Fruit fly (Drosophila melanogaster) whole organism, prepupa: ENCODE measurements around the gene Rpn1.

Experiments used
- CG10631 ChIP-seq: fragments of 200-800 bp; sonication (Bioruptor generic); optimal IDR thresholded peaks from 2 replicates; lab custom pipeline; 2016; ENCODE audit warnings: missing biosample characterization, missing genetic modification characterization
- CG10669 ChIP-seq: fragments of 200-800 bp; sonication (Bioruptor generic); optimal IDR thresholded peaks from 3 replicates; lab custom pipeline; 2018; ENCODE audit warnings: missing biosample characterization, mild to moderate bottlenecking, missing genetic modification characterization, moderate library complexity
- CG11762 ChIP-seq: fragments of 200-800 bp; sonication (Bioruptor generic); optimal IDR thresholded peaks from 3 replicates; lab custom pipeline; 2016; ENCODE audit warnings: missing biosample characterization, missing genetic modification characterization; ENCODE audit not compliant: insufficient read depth
- CG11902 ChIP-seq: fragments of 200-800 bp; sonication (Bioruptor generic); optimal IDR thresholded peaks from 3 replicates; lab custom pipeline; 2016; ENCODE audit warnings: missing biosample characterization, missing genetic modification characterization
- CG15336 ChIP-seq: fragments of 200-800 bp; sonication (Bioruptor generic); IDR thresholded peaks from 2 replicates; pipeline ENCODE4 v1.3.6; 2022; ENCODE audit warnings: missing biosample characterization, missing genetic modification characterization
- CG1621 ChIP-seq: fragments of 200-800 bp; sonication (Bioruptor generic); optimal IDR thresholded peaks from 3 replicates; lab custom pipeline; 2018; ENCODE audit warnings: missing biosample characterization, mild to moderate bottlenecking, missing genetic modification characterization
- CG16779 ChIP-seq: fragments of 200-800 bp; sonication (Bioruptor generic); optimal IDR thresholded peaks from 3 replicates; lab custom pipeline; 2017; ENCODE audit warnings: missing biosample characterization, mild to moderate bottlenecking, missing genetic modification characterization
- CG34406 ChIP-seq: fragments of 200-800 bp; sonication (Bioruptor generic); optimal IDR thresholded peaks from 3 replicates; lab custom pipeline; 2016; ENCODE audit warnings: missing biosample characterization, missing genetic modification characterization
- CG3919 ChIP-seq: fragments of 200-800 bp; sonication (Bioruptor generic); optimal IDR thresholded peaks from 3 replicates; lab custom pipeline; 2016; ENCODE audit warnings: missing biosample characterization, missing genetic modification characterization
- CG4318 ChIP-seq: fragments of 200-800 bp; sonication (Bioruptor generic); optimal IDR thresholded peaks from 3 replicates; lab custom pipeline; 2017; ENCODE audit warnings: missing biosample characterization, mild to moderate bottlenecking, missing genetic modification characterization
- CG6276 ChIP-seq: fragments of 200-800 bp; sonication (Bioruptor generic); optimal IDR thresholded peaks from 2 replicates; lab custom pipeline; 2017; ENCODE audit warnings: missing biosample characterization, mild to moderate bottlenecking, missing genetic modification characterization
- CG6808 ChIP-seq: fragments of 200-800 bp; sonication (Bioruptor generic); optimal IDR thresholded peaks from 3 replicates; lab custom pipeline; 2017; ENCODE audit warnings: missing biosample characterization, missing genetic modification characterization, mild to moderate bottlenecking, moderate library complexity, missing genetic modification reagents
- CG6854 ChIP-seq: fragments of 200-800 bp; sonication (Bioruptor generic); optimal IDR thresholded peaks from 2 replicates; lab custom pipeline; 2017; ENCODE audit warnings: missing biosample characterization, mild to moderate bottlenecking, missing genetic modification characterization
- CG7368 ChIP-seq: fragments of 200-800 bp; sonication (Bioruptor generic); optimal IDR thresholded peaks from 3 replicates; lab custom pipeline; 2016; ENCODE audit warnings: missing biosample characterization, missing genetic modification characterization
- CG8119 ChIP-seq: fragments of 200-800 bp; sonication (Bioruptor generic); IDR thresholded peaks from 3 replicates; pipeline ENCODE4 v1.3.6; 2022; ENCODE audit warnings: missing biosample characterization, missing genetic modification characterization
- CG8319 ChIP-seq: fragments of 200-800 bp; sonication (Bioruptor generic); optimal IDR thresholded peaks from 3 replicates; lab custom pipeline; 2016; ENCODE audit warnings: missing biosample characterization, missing genetic modification characterization
- CG8632 ChIP-seq: fragments of 200-800 bp; sonication (Bioruptor generic); optimal IDR thresholded peaks from 3 replicates; lab custom pipeline; 2016; ENCODE audit warnings: missing biosample characterization, missing genetic modification characterization
- CG9139 ChIP-seq: fragments of 200-800 bp; sonication (Bioruptor generic); optimal IDR thresholded peaks from 3 replicates; lab custom pipeline; 2017; ENCODE audit warnings: missing biosample characterization, mild to moderate bottlenecking, missing genetic modification characterization
- Eip75B ChIP-seq: fragments of 200-800 bp; sonication (Bioruptor generic); optimal IDR thresholded peaks from 3 replicates; lab custom pipeline; 2016; ENCODE audit warnings: missing biosample characterization, missing genetic modification characterization
- Eip78C ChIP-seq: fragments of 200-800 bp; sonication (Bioruptor generic); peaks from one replicate; lab custom pipeline; 2016; ENCODE audit warnings: missing biosample characterization, missing genetic modification characterization
- Eip93F ChIP-seq: fragments of 200-800 bp; sonication (Bioruptor generic); optimal IDR thresholded peaks from 2 replicates; lab custom pipeline; 2016; ENCODE audit warnings: missing biosample characterization, mild to moderate bottlenecking, missing genetic modification characterization
- Ets21C ChIP-seq: fragments of 200-800 bp; sonication (Bioruptor generic); optimal IDR thresholded peaks from 3 replicates; lab custom pipeline; 2016; ENCODE audit warnings: missing biosample characterization, missing genetic modification characterization
- Ets96B ChIP-seq: fragments of 200-800 bp; optimal IDR thresholded peaks from 2 replicates; lab custom pipeline; 2019; ENCODE audit warnings: missing biosample characterization, mild to moderate bottlenecking, missing genetic modification characterization, moderate library complexity
- Gug ChIP-seq: fragments of 200-800 bp; sonication (Bioruptor generic); IDR thresholded peaks from 2 replicates; pipeline ENCODE4 v1.3.6; 2022; ENCODE audit warnings: missing biosample characterization, missing genetic modification characterization
- Hr38 ChIP-seq: sonication (Bioruptor generic); optimal IDR thresholded peaks from 2 replicates; lab custom pipeline; 2016; ENCODE audit warnings: missing biosample characterization, missing genetic modification characterization
- Hr39 ChIP-seq: fragments of 200-800 bp; sonication (Bioruptor generic); optimal IDR thresholded peaks from 2 replicates; lab custom pipeline; 2016; ENCODE audit warnings: missing biosample characterization, missing genetic modification characterization
- Hr4 ChIP-seq: fragments of 200-800 bp; sonication (Bioruptor generic); optimal IDR thresholded peaks from 3 replicates; lab custom pipeline; 2016; ENCODE audit warnings: missing biosample characterization, missing genetic modification characterization
- Lpt ChIP-seq: fragments of 200-800 bp; sonication (Bioruptor generic); optimal IDR thresholded peaks from 3 replicates; lab custom pipeline; 2016; ENCODE audit warnings: missing biosample characterization, missing genetic modification characterization
- Met ChIP-seq: fragments of 200-800 bp; sonication (Bioruptor generic); optimal IDR thresholded peaks from 3 replicates; lab custom pipeline; 2016; ENCODE audit warnings: missing biosample characterization, missing genetic modification characterization
- Smox ChIP-seq: fragments of 200-800 bp; sonication (Bioruptor generic); optimal IDR thresholded peaks from 3 replicates; lab custom pipeline; 2016; ENCODE audit warnings: missing biosample characterization, missing genetic modification characterization
- Sox102F ChIP-seq: fragments of 200-800 bp; sonication (Bioruptor generic); optimal IDR thresholded peaks from 2 replicates; lab custom pipeline; 2016; ENCODE audit warnings: missing biosample characterization, mild to moderate bottlenecking, missing genetic modification characterization
- Sox14 ChIP-seq: fragments of 200-800 bp; sonication (Bioruptor generic); optimal IDR thresholded peaks from 3 replicates; lab custom pipeline; 2016; ENCODE audit warnings: missing biosample characterization, missing genetic modification characterization
- Sox15 ChIP-seq: fragments of 200-800 bp; sonication (Bioruptor generic); optimal IDR thresholded peaks from 3 replicates; lab custom pipeline; 2016; ENCODE audit warnings: missing biosample characterization, missing genetic modification characterization
- acj6 ChIP-seq: fragments of 200-800 bp; sonication (Bioruptor generic); optimal IDR thresholded peaks from 3 replicates; lab custom pipeline; 2016; ENCODE audit warnings: missing biosample characterization, missing genetic modification characterization
- cyc ChIP-seq: fragments of 200-800 bp; sonication (Bioruptor generic); optimal IDR thresholded peaks from 3 replicates; lab custom pipeline; 2016; ENCODE audit warnings: missing biosample characterization, missing genetic modification characterization
- dac ChIP-seq: fragments of 200-800 bp; sonication (Bioruptor generic); optimal IDR thresholded peaks from 2 replicates; lab custom pipeline; 2017; ENCODE audit warnings: missing biosample characterization, mild to moderate bottlenecking, missing genetic modification characterization
- dsx ChIP-seq: fragments of 200-800 bp; optimal IDR thresholded peaks from 3 replicates; lab custom pipeline; 2019; ENCODE audit warnings: missing biosample characterization, mild to moderate bottlenecking, missing genetic modification characterization, moderate library complexity; ENCODE audit not compliant: poor library complexity, severe bottlenecking
- eg ChIP-seq: fragments of 200-800 bp; sonication (Bioruptor generic); IDR thresholded peaks from 3 replicates; pipeline ENCODE4 v1.3.6; 2022; ENCODE audit warnings: missing biosample characterization, missing genetic modification characterization
- fkh ChIP-seq: fragments of 200-800 bp; sonication (Bioruptor generic); optimal IDR thresholded peaks from 3 replicates; lab custom pipeline; 2017; ENCODE audit warnings: missing biosample characterization, mild to moderate bottlenecking, missing genetic modification characterization, moderate library complexity
- lz ChIP-seq: fragments of 200-800 bp; sonication (Bioruptor generic); optimal IDR thresholded peaks from 3 replicates; lab custom pipeline; 2016; ENCODE audit warnings: missing biosample characterization, missing genetic modification characterization
- net ChIP-seq: fragments of 200-800 bp; sonication (Bioruptor generic); optimal IDR thresholded peaks from 3 replicates; lab custom pipeline; 2016; ENCODE audit warnings: missing biosample characterization, missing genetic modification characterization
- spab ChIP-seq: fragments of 200-800 bp; sonication (Bioruptor generic); optimal IDR thresholded peaks from 2 replicates; lab custom pipeline; 2017; ENCODE audit warnings: missing biosample characterization, mild to moderate bottlenecking, missing genetic modification characterization, missing genetic modification reagents
- topi ChIP-seq: fragments of 200-800 bp; sonication (Bioruptor generic); optimal IDR thresholded peaks from 3 replicates; lab custom pipeline; 2016; ENCODE audit warnings: missing biosample characterization, missing genetic modification characterization
- vri ChIP-seq: fragments of 200-800 bp; sonication (Bioruptor generic); optimal IDR thresholded peaks from 3 replicates; lab custom pipeline; 2016; ENCODE audit warnings: missing biosample characterization, mild to moderate bottlenecking, missing genetic modification characterization

The Rpn1 gene

DNA sequence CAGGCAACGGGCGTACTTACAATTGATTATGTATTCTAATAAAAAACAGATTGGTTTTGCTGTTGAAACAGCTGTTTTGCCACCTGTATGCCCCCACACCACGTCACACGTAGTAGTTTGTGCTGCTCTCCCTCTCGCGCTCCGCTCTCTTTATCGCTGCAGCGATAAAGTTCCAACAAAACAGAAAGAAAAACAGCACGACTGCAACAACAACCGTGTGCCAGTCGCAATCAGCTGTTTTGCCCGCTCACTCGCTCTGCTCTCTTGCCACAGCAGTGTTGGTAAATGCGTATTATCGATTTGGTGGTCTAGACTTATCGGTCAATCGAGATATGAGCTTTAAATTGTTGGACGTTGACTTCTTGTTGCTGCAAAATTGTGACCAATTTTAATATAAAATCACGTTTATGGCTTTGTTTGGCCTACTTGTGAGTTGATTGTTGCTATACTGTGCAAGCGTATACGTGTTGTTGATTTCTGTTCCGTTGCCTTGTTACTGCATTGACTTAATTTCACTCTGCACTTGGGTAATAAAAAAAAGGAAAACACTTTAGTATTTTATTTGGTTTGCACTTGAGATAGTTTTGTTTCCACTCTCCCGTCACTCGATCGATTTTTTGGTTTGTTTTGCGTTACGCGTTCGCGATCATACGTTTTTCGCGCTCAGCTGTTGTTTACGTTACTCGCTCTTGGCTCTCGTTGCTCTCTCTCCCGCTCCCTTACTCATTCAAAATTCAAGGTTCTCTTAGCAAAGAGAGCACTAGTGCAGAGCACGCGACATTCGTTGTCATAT lies 17.8 kb upstream of the Rpn1 start (continued):
- peak; percentile 15 for TF ChIP-seq Eip93F
- TF ChIP-seq CG10669 = peak; percentile 20
- TF ChIP-seq Smox = no peak
- TF ChIP-seq Lpt (GFP tag; lab: Kevin White, UChicago) = no peak
- TF ChIP-seq eg = peak; percentile 81
- no peak for TF ChIP-seq CG11762 (GFP tag; lab: Kevin White, UChicago)
- peak; percentile 20 for TF ChIP-seq CG15336
- TF ChIP-seq Eip75B (GFP tag; lab: Kevin White, UChicago) = no peak
- peak; percentile 43 for TF ChIP-seq acj6
- peak; percentile 27 for TF ChIP-seq CG3919
- TF ChIP-seq spab = no peak
- peak; percentile 50 for TF ChIP-seq Hr4
- peak; percentile 15 for TF ChIP-seq Sox102F (GFP tag; lab: Kevin White, UChicago)
- peak; percentile 21 for TF ChIP-seq CG34406
- TF ChIP-seq net (GFP tag; lab: Kevin White, UChicago) = peak; percentile 9
- TF ChIP-seq Eip78C (GFP tag; lab: Kevin White, UChicago) = peak; percentile 62
- TF ChIP-seq CG6808 (GFP tag; lab: Kevin White, UChicago) = peak; percentile 57
- peak; percentile 47 for TF ChIP-seq CG7368 (GFP tag; lab: Kevin White, UChicago)
- TF ChIP-seq, all 60 proteins: peak for 41

DNA sequence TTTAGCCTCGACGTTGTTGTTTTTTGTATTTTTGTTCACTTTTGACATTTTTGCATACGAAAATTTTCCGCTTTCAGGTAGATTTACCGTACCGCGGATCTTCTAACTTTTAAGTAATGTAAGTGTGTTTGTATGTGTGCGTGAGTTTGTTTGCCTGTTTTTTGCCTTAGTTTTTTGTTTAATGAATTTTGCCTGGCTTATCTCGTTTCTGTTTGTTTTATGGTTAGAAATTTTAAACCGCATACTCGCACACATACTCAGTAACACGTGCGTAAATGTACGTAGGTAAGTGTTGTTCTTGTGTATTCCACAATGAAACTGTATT lies 17.2 kb upstream of the Rpn1 start:
- no peak for TF ChIP-seq Hr39 (GFP tag; lab: Kevin White, UChicago)
- peak; percentile 58 for TF ChIP-seq fkh

DNA sequence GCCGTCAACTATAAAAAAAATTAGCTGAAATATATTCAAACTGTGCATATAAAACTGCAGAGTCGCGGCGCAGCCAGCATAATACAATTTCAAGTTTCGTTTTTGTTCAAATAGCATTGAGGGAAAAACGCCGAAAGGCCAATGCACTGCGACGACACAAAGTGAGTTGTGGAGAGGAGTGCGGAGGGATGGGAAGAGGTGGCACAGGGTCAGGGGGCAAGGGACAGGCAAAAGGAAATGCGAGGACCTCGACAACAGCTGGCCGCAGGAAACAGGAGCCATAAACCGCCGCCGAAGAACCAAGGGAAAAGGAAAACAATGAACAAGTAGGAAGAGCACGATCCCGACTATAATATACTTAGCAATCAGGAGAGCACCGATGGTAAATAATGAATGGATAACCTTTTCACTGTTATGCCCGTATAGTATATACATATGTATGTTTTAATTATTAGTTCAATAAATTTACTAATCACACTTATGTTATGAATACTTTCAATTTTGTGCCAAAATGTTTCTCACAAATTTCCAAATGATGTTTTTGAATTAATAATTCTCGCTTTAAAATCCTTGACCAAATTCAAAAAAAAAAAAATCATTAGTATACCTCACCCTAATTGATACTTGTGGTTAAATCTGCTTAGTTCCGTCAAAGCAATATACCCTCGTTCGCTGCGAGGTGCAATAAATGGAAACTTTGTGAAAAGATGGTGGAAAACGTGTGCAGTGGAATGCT lies 16.1 kb upstream of the Rpn1 start:
- TF ChIP-seq Gug (GFP tag; lab: Robert Waterston, UW) (no peak), Smox (peak; percentile 32), CG6854 (no peak), CG7368 (GFP tag; lab: Kevin White, UChicago) (no peak), CG4318 (GFP tag; lab: Kevin White, UChicago) (peak; percentile 42), eg (no peak), vri (no peak), dac (GFP tag; lab: Kevin White, UChicago) (peak; percentile 28), Eip93F (no peak), CG16779 (tag; lab: Kevin White, UChicago) (no peak), CG10669 (peak; percentile 50), Met (GFP tag; lab: Kevin White, UChicago) (peak; percentile 36), dsx (GFP tag; lab: Kevin White, UChicago) (no peak), Ets96B (peak; percentile 35), CG11902 (GFP tag; lab: Kevin White, UChicago) (no peak), CG6808 (GFP tag; lab: Kevin White, UChicago) (peak; percentile 35), fkh (no peak), topi (GFP tag; lab: Kevin White, UChicago) (peak; percentile 15), cyc (GFP tag; lab: Kevin White, UChicago) (peak; percentile 16), CG9139 (no peak), CG8632 (peak; percentile 40), Sox102F (GFP tag; lab: Kevin White, UChicago) (peak; percentile 35), net (GFP tag; lab: Kevin White, UChicago) (no peak), Hr38 (GFP tag; lab: Kevin White, UChicago) (no peak), CG3919 (peak; percentile 69), lz (GFP tag; lab: Kevin White, UChicago) (peak; percentile 25), Eip78C (GFP tag; lab: Kevin White, UChicago) (peak; percentile 85), CG8319 (GFP tag; lab: Kevin White, UChicago) (peak; percentile 27), Eip75B (GFP tag; lab: Kevin White, UChicago) (no peak), Sox15 (GFP tag; lab: Kevin White, UChicago) (peak; percentile 12), Ets21C (GFP tag; lab: Kevin White, UChicago) (no peak), CG6276 (GFP tag; lab: Kevin White, UChicago) (peak; percentile 55), CG10631 (peak; percentile 70), CG1621 (tag; lab: Kevin White, UChicago) (no peak), acj6 (peak; percentile 60), Sox14 (peak; percentile 35), CG34406 (peak; percentile 26), CG8119 (no peak; the same call in 2 of the 3 replicates)
